Worm (Caenorhabditis elegans) whole organism, mixed stage, embryonic: ENCODE results near the gene C45B11.2.

Experiments
- M03D4.4 ChIP-seq: sonication (generic microtip); optimal IDR thresholded peaks from 2 replicates; lab custom pipeline; 2017; ENCODE audit warnings: mild to moderate bottlenecking, missing genetic modification characterization, missing compliant biosample characterization
- bed-3 ChIP-seq: fragments of 200-800 bp; sonication (Bioruptor generic); optimal IDR thresholded peaks from 3 replicates; lab custom pipeline; 2018; ENCODE audit warnings: mild to moderate bottlenecking, missing genetic modification characterization, moderate library complexity, missing compliant biosample characterization
- ceh-39 ChIP-seq: fragments of 150-350 bp; optimal IDR thresholded peaks from 2 replicates; lab custom pipeline; 2014; ENCODE audit warnings: missing biosample characterization, missing genetic modification characterization
- ceh-43 ChIP-seq: fragments of 200-800 bp; sonication (Bioruptor generic); optimal IDR thresholded peaks from 2 replicates; lab custom pipeline; 2018; ENCODE audit warnings: mild to moderate bottlenecking, missing genetic modification characterization, moderate library complexity, missing compliant biosample characterization
- ces-1 ChIP-seq: fragments of 150-350 bp; optimal IDR thresholded peaks from 2 replicates; lab custom pipeline; 2014; ENCODE audit warnings: missing biosample characterization, missing genetic modification reagents, missing genetic modification characterization
- cnd-1 ChIP-seq: fragments of 200-800 bp; sonication (Bioruptor generic); optimal IDR thresholded peaks from 2 replicates; lab custom pipeline; 2018; ENCODE audit warnings: mild to moderate bottlenecking, missing genetic modification characterization, missing compliant biosample characterization
- drap-1 ChIP-seq: fragments of 200-800 bp; sonication (Bioruptor generic); optimal IDR thresholded peaks from 3 replicates; lab custom pipeline; 2018; ENCODE audit warnings: mild to moderate bottlenecking, missing genetic modification characterization, missing compliant biosample characterization
- elt-1 ChIP-seq: sonication (generic microtip); optimal IDR thresholded peaks from 2 replicates; lab custom pipeline; 2017; ENCODE audit warnings: missing genetic modification characterization, mild to moderate bottlenecking, missing compliant biosample characterization, antibody characterized with exemption, moderate library complexity, borderline replicate concordance; ENCODE audit not compliant: insufficient read depth
- elt-3 ChIP-seq: fragments of 150-350 bp; optimal IDR thresholded peaks from 2 replicates; lab custom pipeline; 2014; ENCODE audit warnings: missing biosample characterization, missing genetic modification characterization
- ham-2 ChIP-seq: fragments of 200-800 bp; sonication (Bioruptor generic); optimal IDR thresholded peaks from 2 replicates; lab custom pipeline; 2018; ENCODE audit warnings: mild to moderate bottlenecking, missing genetic modification characterization, missing compliant biosample characterization
- hlh-1 ChIP-seq: fragments of 150-350 bp; optimal IDR thresholded peaks from 2 replicates; lab custom pipeline; 2014; ENCODE audit warnings: missing biosample characterization, missing genetic modification reagents, missing genetic modification characterization
- lin-13 ChIP-seq: fragments of 150-350 bp; optimal IDR thresholded peaks from 2 replicates; lab custom pipeline; 2014; ENCODE audit warnings: missing biosample characterization, missing genetic modification characterization
- lin-32 ChIP-seq: fragments of 200-800 bp; sonication (Bioruptor generic); optimal IDR thresholded peaks from 2 replicates; lab custom pipeline; 2018; ENCODE audit warnings: mild to moderate bottlenecking, missing genetic modification characterization, missing compliant biosample characterization
- lsy-2 ChIP-seq: fragments of 150-350 bp; optimal IDR thresholded peaks from 2 replicates; lab custom pipeline; 2014; ENCODE audit warnings: missing biosample characterization, missing genetic modification characterization
- mab-5 ChIP-seq: fragments of 150-350 bp; optimal IDR thresholded peaks from 2 replicates; lab custom pipeline; 2014; ENCODE audit warnings: missing biosample characterization, missing genetic modification characterization
- mep-1 ChIP-seq: fragments of 150-350 bp; optimal IDR thresholded peaks from 2 replicates; lab custom pipeline; 2017; ENCODE audit warnings: missing biosample characterization, missing genetic modification reagents, missing genetic modification characterization, inconsistent platforms
- mls-2 ChIP-seq: sonication (generic microtip); optimal IDR thresholded peaks from 2 replicates; lab custom pipeline; 2016; ENCODE audit warnings: mild to moderate bottlenecking, missing genetic modification characterization, moderate library complexity, missing compliant biosample characterization
- nhr-2 ChIP-seq: fragments of 150-350 bp; optimal IDR thresholded peaks from 2 replicates; lab custom pipeline; 2014; ENCODE audit warnings: missing biosample characterization, missing genetic modification characterization
- nhr-237 ChIP-seq: fragments of 150-350 bp; optimal IDR thresholded peaks from 2 replicates; lab custom pipeline; 2014; ENCODE audit warnings: missing biosample characterization, missing genetic modification characterization
- nhr-28 ChIP-seq: fragments of 150-350 bp; optimal IDR thresholded peaks from 2 replicates; lab custom pipeline; 2014; ENCODE audit warnings: missing biosample characterization, missing genetic modification characterization
- pha-4 ChIP-seq: fragments of 150-350 bp; optimal IDR thresholded peaks from 2 replicates; lab custom pipeline; 2018; ENCODE audit warnings: missing biosample characterization, missing genetic modification reagents, missing genetic modification characterization
- snpc-4 ChIP-seq: fragments of 150-350 bp; optimal IDR thresholded peaks from 2 replicates; lab custom pipeline; 2014; ENCODE audit warnings: missing biosample characterization, missing genetic modification characterization
- sptf-1 ChIP-seq: sonication (generic microtip); optimal IDR thresholded peaks from 2 replicates; lab custom pipeline; 2017; ENCODE audit warnings: mild to moderate bottlenecking, missing genetic modification characterization, moderate library complexity, missing compliant biosample characterization
- tbx-8 ChIP-seq: fragments of 200-800 bp; sonication (Bioruptor generic); optimal IDR thresholded peaks from 2 replicates; lab custom pipeline; 2018; ENCODE audit warnings: mild to moderate bottlenecking, missing genetic modification characterization, moderate library complexity, missing compliant biosample characterization
- unc-120 ChIP-seq: sonication (generic microtip); optimal IDR thresholded peaks from 2 replicates; lab custom pipeline; 2017; ENCODE audit warnings: missing genetic modification characterization, missing compliant biosample characterization; ENCODE audit not compliant: poor library complexity, severe bottlenecking
- unc-62 ChIP-seq: fragments of 150-350 bp; optimal IDR thresholded peaks from 2 replicates; lab custom pipeline; 2014; ENCODE audit warnings: missing biosample characterization, missing genetic modification reagents, missing genetic modification characterization
- zip-8 ChIP-seq: fragments of 150-350 bp; optimal IDR thresholded peaks from 2 replicates; lab custom pipeline; 2014; ENCODE audit warnings: missing biosample characterization, missing genetic modification characterization
- ztf-11 ChIP-seq: fragments of 150-350 bp; optimal IDR thresholded peaks from 2 replicates; lab custom pipeline; 2014; ENCODE audit warnings: missing biosample characterization, missing genetic modification characterization

C45B11.2 gene

DNA sequence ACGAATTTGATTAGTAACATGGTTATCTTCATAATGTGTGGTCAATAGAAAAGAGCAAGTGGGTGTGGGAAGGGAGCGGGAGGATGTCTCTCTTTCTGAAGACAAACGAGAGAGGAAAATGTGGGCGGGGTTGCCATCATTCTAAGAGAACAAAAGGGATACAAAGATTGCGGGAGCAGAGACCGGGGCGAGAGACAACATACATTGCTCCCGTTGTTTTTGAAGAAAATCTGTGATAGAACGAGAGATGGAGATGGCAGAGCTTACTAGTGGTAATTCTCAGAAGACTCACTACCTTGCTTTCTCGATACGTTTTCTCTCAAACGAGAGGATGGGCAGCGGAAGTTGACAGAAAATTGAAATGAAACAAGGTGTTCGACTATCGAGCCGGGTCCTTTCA, 30.8 kb downstream of the C45B11.2 start:
- TF ChIP-seq lin-32 (GFP tag; lab: Kevin White, UChicago) (no peak), unc-120 (tag; lab: Kevin White, UChicago) (peak; percentile 36), pha-4 (tag; lab: Kevin White, UChicago) (no peak), ces-1 (GFP tag; lab: Kevin White, UChicago) (no peak)

ce11 chrV:11074448-11074847, 31.9 kb downstream of the C45B11.2 start, which contains the start of gene act-3:
act-3 (minus strand) TSS chrV:11074498.
- TF ChIP-seq bed-3 (GFP tag; lab: Kevin White, UChicago) (no peak), pha-4 (tag; lab: Kevin White, UChicago) (peak; percentile 3), unc-120 (tag; lab: Kevin White, UChicago) (peak; percentile 93), M03D4.4 (tag; lab: Kevin White, UChicago) (no peak), hlh-1 (tag; lab: Kevin White, UChicago) (peak; percentile 84), nhr-2 (tag; lab: Kevin White, UChicago) (no peak), ztf-11 (tag; lab: Kevin White, UChicago) (no peak), mls-2 (no peak), ceh-39 (tag; lab: Kevin White, UChicago) (no peak), unc-62 (GFP tag; lab: Kevin White, UChicago) (peak; percentile 6)

- TF ChIP-seq unc-120 (tag; lab: Kevin White, UChicago) (peak; percentile 8), mab-5 (tag; lab: Kevin White, UChicago) (no peak), drap-1 (GFP tag; lab: Kevin White, UChicago) (peak; percentile 3)
Measured at ce11 chrV:11075209-11076027, 32.9 kb downstream of the C45B11.2 start.

DNA sequence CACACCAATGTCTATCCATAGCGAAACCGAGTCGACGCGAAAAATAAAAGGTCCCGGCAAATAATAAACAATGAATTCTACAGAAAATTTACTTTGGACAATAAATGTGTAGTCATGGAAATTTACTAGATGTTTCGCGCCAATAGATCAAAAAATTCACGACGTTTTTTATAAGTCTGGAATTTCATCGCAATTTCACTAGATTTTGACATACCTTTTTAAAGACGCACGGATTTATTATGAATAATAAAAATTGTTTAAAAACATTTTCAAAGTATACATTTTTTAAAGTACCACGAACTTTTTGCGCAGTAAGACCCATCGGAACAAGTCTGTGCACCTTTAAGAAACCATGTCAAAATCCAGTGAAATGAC, 33.5 kb downstream of the C45B11.2 start:
- TF ChIP-seq pha-4 (tag; lab: Kevin White, UChicago) (no peak), tbx-8 (GFP tag; lab: Kevin White, UChicago) (no peak), snpc-4 (tag; lab: Kevin White, UChicago) (no peak), ham-2 (no peak), zip-8 (tag; lab: Kevin White, UChicago) (no peak), lin-13 (tag; lab: Kevin White, UChicago) (no peak), ceh-39 (tag; lab: Kevin White, UChicago) (no peak)

- peak; percentile 92 for TF ChIP-seq elt-1 (tag; lab: Kevin White, UChicago)
- TF ChIP-seq hlh-1 (tag; lab: Kevin White, UChicago), result no peak
Measured at ce11 chrV:11076403-11076802, 33.9 kb downstream of the C45B11.2 start.

- TF ChIP-seq unc-120 (tag; lab: Kevin White, UChicago), result peak; percentile 46
- no peak for TF ChIP-seq ceh-43 (GFP tag; lab: Kevin White, UChicago)
- TF ChIP-seq mep-1 (tag; lab: Kevin White, UChicago), result peak; percentile 79
- TF ChIP-seq mls-2, result no peak
- peak; percentile 64 for TF ChIP-seq lsy-2 (tag; lab: Kevin White, UChicago)
- no peak for TF ChIP-seq elt-1 (tag; lab: Kevin White, UChicago)
- no peak for TF ChIP-seq elt-3
- peak; percentile 74 for TF ChIP-seq ceh-39 (tag; lab: Kevin White, UChicago)
- peak; percentile 76 for TF ChIP-seq pha-4 (tag; lab: Kevin White, UChicago)
- no peak for TF ChIP-seq sptf-1
- no peak for TF ChIP-seq hlh-1 (tag; lab: Kevin White, UChicago)
- no peak for TF ChIP-seq snpc-4 (tag; lab: Kevin White, UChicago)
- no peak for TF ChIP-seq nhr-28
- TF ChIP-seq bed-3 (GFP tag; lab: Kevin White, UChicago), result no peak
- TF ChIP-seq cnd-1, result peak; percentile 49
- peak; percentile 19 for TF ChIP-seq nhr-237 (tag; lab: Kevin White, UChicago)
- TF ChIP-seq ces-1 (GFP tag; lab: Kevin White, UChicago), result peak; percentile 69
- TF ChIP-seq M03D4.4 (tag; lab: Kevin White, UChicago), result no peak
- peak; percentile 67 for TF ChIP-seq lin-13 (tag; lab: Kevin White, UChicago)
- no peak for TF ChIP-seq ztf-11 (tag; lab: Kevin White, UChicago)
Measured at ce11 chrV:11078104-11078724, 35.7 kb downstream of the C45B11.2 start, which contains the start of gene act-2. act-2 (minus strand) TSS chrV:11078154.
